Fruit fly (Drosophila melanogaster) whole organism: ENCODE data around the gene comm2.

ENCODE experiments used
- CG8478 ChIP-seq: fragments of >200 bp; optimal IDR thresholded peaks from 2 replicates; lab custom pipeline; 2018; ENCODE audit warnings: inconsistent platforms
- Dll ChIP-seq: fragments of >200 bp; optimal IDR thresholded peaks from 2 replicates; lab custom pipeline; 2017
- EcR ChIP-seq, 2 experiments: fragments of >200 bp; optimal IDR thresholded peaks; 2 replicates each; lab custom pipeline; 2017; ENCODE audit warnings: missing biosample characterization in 2 of 2, missing genetic modification characterization in 2 of 2, missing genetic modification reagents in 2 of 2
- pan ChIP-seq: fragments of >200 bp; optimal IDR thresholded peaks from 2 replicates; lab custom pipeline; 2017
- psq ChIP-seq: fragments of >200 bp; optimal IDR thresholded peaks from 2 replicates; lab custom pipeline; 2017
- usp ChIP-seq: fragments of >200 bp; optimal IDR thresholded peaks from 2 replicates; lab custom pipeline; 2017; ENCODE audit warnings: missing biosample characterization, missing genetic modification characterization, mixed read lengths

comm2 gene

dm6 chr3L:15699626-15700337 lies at the start of gene comm2:
Gene comm2, minus strand, starts transcription at chr3L:15699850.
- no peak for TF ChIP-seq EcR (GFP tag; optimal IDR thresholded peaks at IDR 0.05; lab: Kevin White, UChicago)
- no peak for TF ChIP-seq usp
- TF ChIP-seq Dll (lab: Kevin White, UChicago), result peak; percentile 86

- no peak for TF ChIP-seq pan (lab: Kevin White, UChicago)
- no peak for TF ChIP-seq usp
- no peak for TF ChIP-seq Dll (lab: Kevin White, UChicago)
- no peak for TF ChIP-seq EcR (GFP tag; optimal IDR thresholded peaks at IDR 0.05; lab: Kevin White, UChicago)
- no peak for TF ChIP-seq CG8478 (lab: Kevin White, UChicago)
- no peak for TF ChIP-seq psq (lab: Kevin White, UChicago)
These were observed 49.6 kb upstream of the comm2 start for dm6 chr3L:15749276-15749675.

dm6 chr3L:15748376-15748955 lies 48.8 kb upstream of the comm2 start:
- TF ChIP-seq CG8478 (lab: Kevin White, UChicago), result no peak
- TF ChIP-seq pan (lab: Kevin White, UChicago), result no peak
- TF ChIP-seq EcR (GFP tag; optimal IDR thresholded peaks at IDR 0.05; lab: Kevin White, UChicago), result no peak
- no peak for TF ChIP-seq usp
- TF ChIP-seq psq (lab: Kevin White, UChicago), result no peak
- no peak for TF ChIP-seq Dll (lab: Kevin White, UChicago)

- TF ChIP-seq psq (lab: Kevin White, UChicago) (no peak), Dll (lab: Kevin White, UChicago) (no peak), EcR (GFP tag; optimal IDR thresholded peaks at IDR 0.05; lab: Kevin White, UChicago) (no peak), pan (lab: Kevin White, UChicago) (no peak), CG8478 (lab: Kevin White, UChicago) (no peak), usp (no peak)
These were observed 46.6 kb upstream of the comm2 start for dm6 chr3L:15746250-15746649.

dm6 chr3L:15741843-15742242 lies 42.2 kb upstream of the comm2 start:
- TF ChIP-seq pan (lab: Kevin White, UChicago), result no peak
- no peak for TF ChIP-seq Dll (lab: Kevin White, UChicago)
- no peak for TF ChIP-seq usp
- no peak for TF ChIP-seq EcR (GFP tag; optimal IDR thresholded peaks at IDR 0.05; lab: Kevin White, UChicago)
- no peak for TF ChIP-seq psq (lab: Kevin White, UChicago)
- TF ChIP-seq CG8478 (lab: Kevin White, UChicago), result no peak

- TF ChIP-seq CG8478 (lab: Kevin White, UChicago) (no peak), psq (lab: Kevin White, UChicago) (no peak), EcR (GFP tag; optimal IDR thresholded peaks at IDR 0.05; lab: Kevin White, UChicago) (no peak), Dll (lab: Kevin White, UChicago) (no peak), pan (lab: Kevin White, UChicago) (no peak)
These were observed 41.1 kb upstream of the comm2 start for dm6 chr3L:15740708-15741280.

- TF ChIP-seq Dll (lab: Kevin White, UChicago) (no peak), CG8478 (lab: Kevin White, UChicago) (no peak), usp (no peak), pan (lab: Kevin White, UChicago) (no peak), psq (lab: Kevin White, UChicago) (no peak), EcR (GFP tag; optimal IDR thresholded peaks at IDR 0.05; lab: Kevin White, UChicago) (no peak)
These were observed 32.3 kb upstream of the comm2 start for dm6 chr3L:15731832-15732506.

dm6 chr3L:15729306-15730006 lies 29.8 kb upstream of the comm2 start:
- peak; percentile 58 for TF ChIP-seq Dll (lab: Kevin White, UChicago)
- TF ChIP-seq CG8478 (lab: Kevin White, UChicago), result no peak

- TF ChIP-seq usp, result no peak
- TF ChIP-seq Dll (lab: Kevin White, UChicago), result no peak
- TF ChIP-seq psq (lab: Kevin White, UChicago), result no peak
- no peak for TF ChIP-seq pan (lab: Kevin White, UChicago)
- TF ChIP-seq CG8478 (lab: Kevin White, UChicago), result no peak
- no peak for TF ChIP-seq EcR (GFP tag; optimal IDR thresholded peaks at IDR 0.05; lab: Kevin White, UChicago)
These were observed 28.5 kb upstream of the comm2 start, which contains the start of gene comm for dm6 chr3L:15728195-15728594. Gene comm, minus strand, starts transcription at chr3L:15728430.

dm6 chr3L:15726799-15727198 lies 27.1 kb upstream of the comm2 start:
- no peak for TF ChIP-seq CG8478 (lab: Kevin White, UChicago)
- no peak for TF ChIP-seq usp
- no peak for TF ChIP-seq Dll (lab: Kevin White, UChicago)
- TF ChIP-seq pan (lab: Kevin White, UChicago), result no peak
- TF ChIP-seq EcR (GFP tag; optimal IDR thresholded peaks at IDR 0.05; lab: Kevin White, UChicago), result no peak
- TF ChIP-seq psq (lab: Kevin White, UChicago), result no peak

- TF ChIP-seq CG8478 (lab: Kevin White, UChicago) (no peak), usp (no peak), Dll (lab: Kevin White, UChicago) (no peak), pan (lab: Kevin White, UChicago) (no peak), EcR (GFP tag; optimal IDR thresholded peaks at IDR 0.05; lab: Kevin White, UChicago) (no peak), psq (lab: Kevin White, UChicago) (no peak)
These were observed 21.3 kb upstream of the comm2 start for dm6 chr3L:15720905-15721304.
